Fruit fly (Drosophila melanogaster): ENCODE results near the gene CG6712.

CG6712 gene

dm6 chr2L:12096396-12096813 lies at the start of gene CG6712, which contains the start of gene Mt2 (continued):
- TF ChIP-seq CG9437 (GFP tag; optimal IDR thresholded peaks at IDR 0.05) (no peak), CG31365 (tag; optimal IDR thresholded peaks at IDR 0.05) (no peak), CG17361 (GFP tag; IDR thresholded peaks at IDR 0.05) (no peak), zen (tag; optimal IDR thresholded peaks at IDR 0.05) (no peak), CHES-1-like (GFP tag; optimal IDR thresholded peaks at IDR 0.05) (peak; percentile 1), Sin3A (optimal IDR thresholded peaks at IDR 0.05) (peak; percentile 43), stc (GFP tag; IDR thresholded peaks at IDR 0.05) (no peak), CG1602 (GFP tag; optimal IDR thresholded peaks at IDR 0.05) (no peak), CG1832 (GFP tag; optimal IDR thresholded peaks at IDR 0.05) (no peak), sug (tag; optimal IDR thresholded peaks at IDR 0.05) (peak; percentile 25), CG14014 (GFP tag; IDR thresholded peaks at IDR 0.05) (no peak), cato (GFP tag; optimal IDR thresholded peaks at IDR 0.05; ENCODE audit: borderline replicate concordance) (no peak), CG31441 (GFP tag; IDR thresholded peaks at IDR 0.05) (no peak), Deaf1 (tag; optimal IDR thresholded peaks at IDR 0.05) (no peak), hth (optimal IDR thresholded peaks at IDR 0.05) (no peak), CG1024 (GFP tag; IDR thresholded peaks at IDR 0.05) (no peak), ase (GFP tag; IDR thresholded peaks at IDR 0.05) (no peak), hbn (GFP tag; IDR thresholded peaks at IDR 0.05; ENCODE audit: partially characterized antibody) (no peak), Sry-β (GFP tag; optimal IDR thresholded peaks at IDR 0.05) (no peak), BtbVII (GFP tag; optimal IDR thresholded peaks at IDR 0.05) (no peak), pb (GFP tag; optimal IDR thresholded peaks at IDR 0.05) (no peak), crp (GFP tag; optimal IDR thresholded peaks at IDR 0.05) (peak in 1 of 2 experiments; percentile 67), sima (GFP tag; optimal IDR thresholded peaks at IDR 0.05) (no peak), fd3F (GFP tag; optimal IDR thresholded peaks at IDR 0.05) (no peak), Spps (tag; optimal IDR thresholded peaks at IDR 0.05) (no peak), Atf6 (GFP tag; IDR thresholded peaks at IDR 0.05) (no peak), CG8944 (GFP tag; optimal IDR thresholded peaks at IDR 0.05) (no peak), pfk (GFP tag; optimal IDR thresholded peaks at IDR 0.05) (no peak), dati (GFP tag; IDR thresholded peaks at IDR 0.05) (no peak), ems (GFP tag; optimal IDR thresholded peaks at IDR 0.05) (peak; percentile 20), chinmo (GFP tag; IDR thresholded peaks at IDR 0.05; ENCODE audit: partially characterized antibody) (no peak), CG11456 (GFP tag; IDR thresholded peaks at IDR 0.05) (peak; percentile 18; the same call in 1 of the 3 replicates), ci (GFP tag; IDR thresholded peaks at IDR 0.05) (0 out of 3 replicates have a peak, but pooled peaks have one; percentile 44), sens (GFP tag) (peak; percentile 88), Antp (GFP tag; optimal IDR thresholded peaks at IDR 0.05) (no peak), mirr (GFP tag; optimal IDR thresholded peaks at IDR 0.05) (no peak), dan (GFP tag; IDR thresholded peaks at IDR 0.05) (no peak), CG2120 (GFP tag; optimal IDR thresholded peaks at IDR 0.05) (peak; percentile 28), CG6813 (GFP tag; optimal IDR thresholded peaks at IDR 0.05) (no peak), CG17829 (tag; optimal IDR thresholded peaks at IDR 0.05) (no peak), Vsx1 (GFP tag; optimal IDR thresholded peaks at IDR 0.05) (no peak), Oli (tag; optimal IDR thresholded peaks at IDR 0.05) (no peak), CG7987 (GFP tag; optimal IDR thresholded peaks at IDR 0.05) (peak; percentile 5), CG13624 (GFP tag; optimal IDR thresholded peaks at IDR 0.05) (peak; percentile 18), CG7357 (GFP tag; IDR thresholded peaks at IDR 0.05) (no peak), CG10209 (GFP tag; optimal IDR thresholded peaks at IDR 0.05) (no peak), Mrtf (GFP tag; IDR thresholded peaks at IDR 0.05) (no peak), CTCF (GFP tag; optimal IDR thresholded peaks at IDR 0.05) (no peak), CG2712 (tag; optimal IDR thresholded peaks at IDR 0.05) (no peak), HLH4C (GFP tag; IDR thresholded peaks at IDR 0.05; ENCODE audit: partially characterized antibody) (no peak), CG31388 (GFP tag; optimal IDR thresholded peaks at IDR 0.05) (no peak), CG3281 (GFP tag; optimal IDR thresholded peaks at IDR 0.05) (no peak), nerfin-2 (GFP tag; IDR thresholded peaks at IDR 0.05; ENCODE audit: partially characterized antibody) (no peak)

Data from whole organism, embryonic.